Fruit fly (Drosophila melanogaster) whole organism, prepupa: ENCODE data around the gene psh.

Experiments used
- CG10631 ChIP-seq: fragments of 200-800 bp; sonication (Bioruptor generic); optimal IDR thresholded peaks from 2 replicates; lab custom pipeline; 2016; ENCODE audit warnings: missing biosample characterization, missing genetic modification characterization
- CG10669 ChIP-seq: fragments of 200-800 bp; sonication (Bioruptor generic); optimal IDR thresholded peaks from 3 replicates; lab custom pipeline; 2018; ENCODE audit warnings: missing biosample characterization, mild to moderate bottlenecking, missing genetic modification characterization, moderate library complexity
- CG11294 ChIP-seq: fragments of 200-800 bp; sonication (Bioruptor generic); IDR thresholded peaks from 2 replicates; pipeline ENCODE4 v1.3.6; 2022; ENCODE audit warnings: missing biosample characterization, missing genetic modification characterization
- CG11762 ChIP-seq: fragments of 200-800 bp; sonication (Bioruptor generic); optimal IDR thresholded peaks from 3 replicates; lab custom pipeline; 2016; ENCODE audit warnings: missing biosample characterization, missing genetic modification characterization; ENCODE audit not compliant: insufficient read depth
- CG11902 ChIP-seq: fragments of 200-800 bp; sonication (Bioruptor generic); optimal IDR thresholded peaks from 3 replicates; lab custom pipeline; 2016; ENCODE audit warnings: missing biosample characterization, missing genetic modification characterization
- CG15336 ChIP-seq: fragments of 200-800 bp; sonication (Bioruptor generic); IDR thresholded peaks from 2 replicates; pipeline ENCODE4 v1.3.6; 2022; ENCODE audit warnings: missing biosample characterization, missing genetic modification characterization
- CG16779 ChIP-seq: fragments of 200-800 bp; sonication (Bioruptor generic); optimal IDR thresholded peaks from 3 replicates; lab custom pipeline; 2017; ENCODE audit warnings: missing biosample characterization, mild to moderate bottlenecking, missing genetic modification characterization
- CG31627 ChIP-seq: fragments of 200-800 bp; sonication (Bioruptor generic); optimal IDR thresholded peaks from 3 replicates; lab custom pipeline; 2016; ENCODE audit warnings: missing biosample characterization, missing genetic modification characterization
- CG3919 ChIP-seq: fragments of 200-800 bp; sonication (Bioruptor generic); optimal IDR thresholded peaks from 3 replicates; lab custom pipeline; 2016; ENCODE audit warnings: missing biosample characterization, missing genetic modification characterization
- CG4318 ChIP-seq: fragments of 200-800 bp; sonication (Bioruptor generic); optimal IDR thresholded peaks from 3 replicates; lab custom pipeline; 2017; ENCODE audit warnings: missing biosample characterization, mild to moderate bottlenecking, missing genetic modification characterization
- CG6276 ChIP-seq: fragments of 200-800 bp; sonication (Bioruptor generic); optimal IDR thresholded peaks from 2 replicates; lab custom pipeline; 2017; ENCODE audit warnings: missing biosample characterization, mild to moderate bottlenecking, missing genetic modification characterization
- CG6792 ChIP-seq: fragments of 200-800 bp; sonication (Bioruptor generic); optimal IDR thresholded peaks from 3 replicates; lab custom pipeline; 2016; ENCODE audit warnings: missing biosample characterization, missing genetic modification characterization
- CG6854 ChIP-seq: fragments of 200-800 bp; sonication (Bioruptor generic); optimal IDR thresholded peaks from 2 replicates; lab custom pipeline; 2017; ENCODE audit warnings: missing biosample characterization, mild to moderate bottlenecking, missing genetic modification characterization
- Eip75B ChIP-seq: fragments of 200-800 bp; sonication (Bioruptor generic); optimal IDR thresholded peaks from 3 replicates; lab custom pipeline; 2016; ENCODE audit warnings: missing biosample characterization, missing genetic modification characterization
- Eip78C ChIP-seq: fragments of 200-800 bp; sonication (Bioruptor generic); peaks from one replicate; lab custom pipeline; 2016; ENCODE audit warnings: missing biosample characterization, missing genetic modification characterization
- Ets21C ChIP-seq: fragments of 200-800 bp; sonication (Bioruptor generic); optimal IDR thresholded peaks from 3 replicates; lab custom pipeline; 2016; ENCODE audit warnings: missing biosample characterization, missing genetic modification characterization
- Gug ChIP-seq: fragments of 200-800 bp; sonication (Bioruptor generic); IDR thresholded peaks from 2 replicates; pipeline ENCODE4 v1.3.6; 2022; ENCODE audit warnings: missing biosample characterization, missing genetic modification characterization
- Hr38 ChIP-seq: sonication (Bioruptor generic); optimal IDR thresholded peaks from 2 replicates; lab custom pipeline; 2016; ENCODE audit warnings: missing biosample characterization, missing genetic modification characterization
- Lpt ChIP-seq: fragments of 200-800 bp; sonication (Bioruptor generic); optimal IDR thresholded peaks from 3 replicates; lab custom pipeline; 2016; ENCODE audit warnings: missing biosample characterization, missing genetic modification characterization
- OdsH ChIP-seq: fragments of 200-800 bp; sonication (Bioruptor generic); optimal IDR thresholded peaks from 3 replicates; lab custom pipeline; 2016; ENCODE audit warnings: missing biosample characterization, missing genetic modification characterization
- Sox102F ChIP-seq: fragments of 200-800 bp; sonication (Bioruptor generic); optimal IDR thresholded peaks from 2 replicates; lab custom pipeline; 2016; ENCODE audit warnings: missing biosample characterization, mild to moderate bottlenecking, missing genetic modification characterization
- Sox15 ChIP-seq: fragments of 200-800 bp; sonication (Bioruptor generic); optimal IDR thresholded peaks from 3 replicates; lab custom pipeline; 2016; ENCODE audit warnings: missing biosample characterization, missing genetic modification characterization
- acj6 ChIP-seq: fragments of 200-800 bp; sonication (Bioruptor generic); optimal IDR thresholded peaks from 3 replicates; lab custom pipeline; 2016; ENCODE audit warnings: missing biosample characterization, missing genetic modification characterization
- eg ChIP-seq: fragments of 200-800 bp; sonication (Bioruptor generic); IDR thresholded peaks from 3 replicates; pipeline ENCODE4 v1.3.6; 2022; ENCODE audit warnings: missing biosample characterization, missing genetic modification characterization
- fd85E ChIP-seq: fragments of 200-800 bp; sonication (Bioruptor generic); optimal IDR thresholded peaks from 3 replicates; lab custom pipeline; 2016; ENCODE audit warnings: missing biosample characterization, missing genetic modification characterization
- net ChIP-seq: fragments of 200-800 bp; sonication (Bioruptor generic); optimal IDR thresholded peaks from 3 replicates; lab custom pipeline; 2016; ENCODE audit warnings: missing biosample characterization, missing genetic modification characterization
- salr ChIP-seq, 2 experiments: fragments of 200-800 bp; sonication (Bioruptor generic); optimal IDR thresholded peaks; 3 replicates each; lab custom pipeline; 2016 to 2018; ENCODE audit warnings: missing biosample characterization in 2 of 2, missing genetic modification characterization in 2 of 2, mild to moderate bottlenecking in 1 of 2
- spab ChIP-seq: fragments of 200-800 bp; sonication (Bioruptor generic); optimal IDR thresholded peaks from 2 replicates; lab custom pipeline; 2017; ENCODE audit warnings: missing biosample characterization, mild to moderate bottlenecking, missing genetic modification characterization, missing genetic modification reagents
- ss ChIP-seq, 2 experiments: fragments of 200-800 bp; sonication (Bioruptor generic); optimal IDR thresholded peaks; 2 replicates in 1 of 2; 3 replicates in 1 of 2; lab custom pipeline; 2017 to 2018; ENCODE audit warnings: mild to moderate bottlenecking in 2 of 2, missing biosample characterization in 2 of 2, missing genetic modification characterization in 2 of 2, moderate library complexity in 1 of 2
- svp ChIP-seq: fragments of 200-800 bp; sonication (Bioruptor generic); peaks from one replicate; lab custom pipeline; 2016; ENCODE audit warnings: missing biosample characterization, missing genetic modification characterization
- topi ChIP-seq: fragments of 200-800 bp; sonication (Bioruptor generic); optimal IDR thresholded peaks from 3 replicates; lab custom pipeline; 2016; ENCODE audit warnings: missing biosample characterization, missing genetic modification characterization
- vri ChIP-seq: fragments of 200-800 bp; sonication (Bioruptor generic); optimal IDR thresholded peaks from 3 replicates; lab custom pipeline; 2016; ENCODE audit warnings: missing biosample characterization, mild to moderate bottlenecking, missing genetic modification characterization

Gene psh

DNA sequence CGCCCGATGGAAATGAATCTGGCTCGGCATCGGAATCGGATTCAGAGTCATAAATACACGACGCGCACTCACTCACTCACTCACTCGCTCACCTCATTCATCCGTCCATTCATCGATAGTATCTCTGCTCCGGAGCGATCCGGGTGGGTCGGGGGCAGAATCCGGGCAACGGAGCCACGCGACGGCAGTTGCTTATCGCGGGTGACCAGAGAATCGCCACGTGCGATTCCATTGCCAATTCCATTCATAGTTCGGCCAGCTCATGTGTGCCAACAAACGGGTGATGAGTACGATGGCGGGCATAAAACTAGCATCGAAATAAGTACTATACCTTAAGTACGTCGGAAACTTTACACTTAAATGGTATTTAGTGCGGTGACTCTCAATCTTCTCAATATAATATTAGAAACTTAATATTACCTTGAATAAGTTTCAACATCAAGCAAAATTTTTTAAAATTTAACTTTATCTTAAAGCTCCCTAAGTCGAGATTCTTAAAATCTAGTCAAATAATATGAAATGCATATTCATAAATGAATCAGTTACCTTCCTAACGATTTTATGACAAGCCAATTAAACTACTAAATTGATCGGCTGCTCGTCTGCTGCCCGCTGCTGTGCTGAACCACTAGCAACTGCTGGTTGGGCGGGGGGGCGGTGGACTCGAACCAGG is 38.0 kb upstream of the psh start (continued):
- TF ChIP-seq CG6792 (GFP tag; lab: Kevin White, UChicago) = peak; percentile 23
- peak; percentile 22 for TF ChIP-seq acj6 (GFP tag; lab: Kevin White, UChicago)
- peak in 1 of 2 experiments; percentile 37 for TF ChIP-seq salr (GFP tag; optimal IDR thresholded peaks at IDR 0.05; lab: Kevin White, UChicago)
- TF ChIP-seq topi (GFP tag; lab: Kevin White, UChicago) = peak; percentile 31
- TF ChIP-seq CG15336 (GFP tag; lab: Robert Waterston, UW) = peak; percentile 61
- peak; percentile 51 for TF ChIP-seq Eip75B (GFP tag; lab: Kevin White, UChicago)
- TF ChIP-seq OdsH (GFP tag; lab: Kevin White, UChicago) = peak; percentile 37
- peak; percentile 49 for TF ChIP-seq CG6276 (GFP tag; lab: Kevin White, UChicago)
- TF ChIP-seq ss (GFP tag; optimal IDR thresholded peaks at IDR 0.05; lab: Kevin White, UChicago) = peak; percentile 48 to 62
- TF ChIP-seq Gug (GFP tag; lab: Robert Waterston, UW) = no peak
- peak; percentile 50 for TF ChIP-seq CG10669 (GFP tag; lab: Kevin White, UChicago)
- TF ChIP-seq CG6854 (GFP tag; lab: Kevin White, UChicago) = no peak
- no peak for TF ChIP-seq CG4318 (GFP tag; lab: Kevin White, UChicago)
- TF ChIP-seq spab = peak; percentile 58
- TF ChIP-seq CG3919 (GFP tag; lab: Kevin White, UChicago) = peak; percentile 34
- peak; percentile 14 for TF ChIP-seq Sox15 (GFP tag; lab: Kevin White, UChicago)
- TF ChIP-seq fd85E = no peak
- TF ChIP-seq eg (GFP tag; lab: Robert Waterston, UW) = no peak
- TF ChIP-seq Sox102F (GFP tag; lab: Kevin White, UChicago) = peak; percentile 25
- no peak for TF ChIP-seq CG11902 (GFP tag; lab: Kevin White, UChicago)
- no peak for TF ChIP-seq CG11762
- TF ChIP-seq Hr38 = no peak
- no peak for TF ChIP-seq CG11294
- TF ChIP-seq net (GFP tag; lab: Kevin White, UChicago) = peak; percentile 52
- TF ChIP-seq vri (GFP tag; lab: Kevin White, UChicago) = no peak
- TF ChIP-seq CG10631 = peak; percentile 38
- TF ChIP-seq CG31627 (GFP tag; lab: Kevin White, UChicago) = peak; percentile 5
- TF ChIP-seq CG16779 (tag; lab: Kevin White, UChicago) = peak; percentile 12
- TF ChIP-seq Lpt = no peak

DNA sequence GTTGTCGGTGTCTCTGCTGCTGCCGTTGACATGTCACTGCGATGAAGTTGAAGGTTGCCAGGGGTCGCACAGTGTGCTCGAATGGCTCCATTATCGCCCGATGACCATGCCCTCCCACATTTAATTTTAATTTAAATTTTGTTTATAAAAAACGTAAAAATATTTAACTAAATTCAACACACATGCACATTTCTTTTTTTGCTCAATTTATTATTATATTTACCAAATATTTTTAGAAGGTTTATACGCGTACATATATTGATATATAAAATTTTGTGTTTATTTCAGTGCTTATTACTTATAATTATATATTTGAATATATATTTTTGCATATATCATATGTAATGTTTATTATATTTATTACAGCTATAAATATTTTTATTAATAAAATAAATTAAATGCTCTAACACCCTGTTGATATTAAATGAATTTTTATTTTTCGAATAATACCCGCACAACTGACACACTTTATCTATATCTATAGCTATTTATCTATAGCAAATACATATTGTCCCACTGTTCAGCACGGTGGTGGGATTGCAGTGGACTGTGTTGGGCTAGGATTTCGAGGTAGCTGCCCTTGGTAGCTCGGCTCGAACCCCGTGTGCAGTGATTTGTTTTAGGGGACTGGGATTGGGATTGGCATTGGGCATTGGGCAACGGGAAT is 36.6 kb upstream of the psh start:
- TF ChIP-seq Ets21C (GFP tag; lab: Kevin White, UChicago) (no peak), svp (peak; percentile 59), Eip78C (GFP tag; lab: Kevin White, UChicago) (peak; percentile 35)

DNA sequence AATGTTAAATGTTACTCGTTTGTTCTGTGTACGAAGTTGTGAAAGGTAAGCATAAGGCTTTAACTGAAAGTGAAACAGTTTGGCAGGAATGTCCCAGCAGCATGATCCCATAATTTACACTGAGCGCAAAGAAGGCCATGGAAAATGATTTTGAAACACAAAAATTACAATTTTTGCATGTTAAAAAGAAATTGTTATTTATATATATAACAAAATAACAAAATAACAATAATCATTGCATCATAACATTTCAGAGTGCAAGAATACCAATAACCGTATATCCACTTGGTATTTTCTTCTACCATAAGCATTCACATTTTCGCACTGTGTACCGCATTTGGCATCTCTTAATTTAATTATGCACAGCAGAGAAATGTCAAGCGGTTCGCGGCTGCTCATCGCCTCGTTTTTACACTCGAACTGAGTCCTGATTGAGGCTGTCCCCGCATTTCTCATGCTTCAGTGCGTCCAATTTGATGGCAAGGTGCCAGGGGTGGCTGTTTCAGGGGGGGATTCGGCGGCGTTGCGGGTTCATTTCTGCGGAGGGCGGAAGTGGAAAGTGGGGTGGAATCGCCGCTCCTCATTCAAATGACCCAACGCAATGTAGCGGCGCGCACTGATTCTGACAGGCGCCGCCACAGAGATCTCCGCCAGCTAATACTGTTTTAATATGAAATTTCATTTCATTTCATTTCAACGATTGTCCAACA is 35.8 kb upstream of the psh start, which contains the start of gene CG6481:
Gene CG6481 (minus strand): TSS at position 51 of the 710 bp plus-strand sequence.
- peak; percentile 56 for TF ChIP-seq Eip78C (GFP tag; lab: Kevin White, UChicago)
- TF ChIP-seq vri (GFP tag; lab: Kevin White, UChicago) = no peak
- 0 out of 3 replicates have a peak, but pooled peaks have one; percentile 16 for TF ChIP-seq eg (GFP tag; lab: Robert Waterston, UW)
- TF ChIP-seq, all 60 proteins: peak for 2

DNA sequence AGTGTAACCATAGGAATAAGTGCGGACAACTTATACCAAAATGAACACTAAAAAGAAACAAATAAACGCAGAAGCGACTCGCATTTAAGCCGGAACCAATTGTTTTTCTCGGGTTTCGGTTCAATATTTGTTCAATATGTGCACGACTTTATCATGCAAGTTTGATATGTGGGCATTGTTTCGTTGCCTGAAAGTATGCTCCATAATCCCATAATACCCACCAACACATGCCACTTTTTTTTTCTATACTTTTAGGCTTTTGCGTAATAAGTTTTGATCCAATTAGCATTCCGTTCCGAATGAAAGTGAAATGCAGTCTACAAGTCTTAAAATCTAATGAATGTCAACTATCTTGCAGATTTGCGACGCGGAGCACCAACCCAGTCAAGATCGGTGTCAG is 33.6 kb upstream of the psh start:
- no peak for TF ChIP-seq acj6 (GFP tag; lab: Kevin White, UChicago)
- TF ChIP-seq Eip78C (GFP tag; lab: Kevin White, UChicago) = peak; percentile 15
- TF ChIP-seq, all 60 proteins: peak for 1
